Worm (Caenorhabditis elegans) whole organism, late embryonic: ENCODE data around the gene K10D11.5.

ENCODE experiments used
- C08G9.2 ChIP-seq: sonication (generic microtip); optimal IDR thresholded peaks from 2 replicates; lab custom pipeline; 2016; ENCODE audit warnings: mild to moderate bottlenecking, missing genetic modification characterization, moderate library complexity, missing compliant biosample characterization
- F13H6.1 ChIP-seq: sonication (generic microtip); optimal IDR thresholded peaks from 2 replicates; lab custom pipeline; 2016; ENCODE audit warnings: missing genetic modification characterization, missing compliant biosample characterization
- K02D7.2 ChIP-seq: sonication (generic microtip); optimal IDR thresholded peaks from 2 replicates; lab custom pipeline; 2017; ENCODE audit warnings: mild to moderate bottlenecking, missing genetic modification characterization, missing compliant biosample characterization
- K09A11.1 ChIP-seq: sonication (generic microtip); optimal IDR thresholded peaks from 2 replicates; lab custom pipeline; 2017; ENCODE audit warnings: antibody characterized with exemption, mild to moderate bottlenecking, missing genetic modification characterization, missing compliant biosample characterization; ENCODE audit not compliant: insufficient read depth
- ahr-1 ChIP-seq: sonication (generic microtip); optimal IDR thresholded peaks from 2 replicates; lab custom pipeline; 2016; ENCODE audit warnings: missing genetic modification characterization, missing compliant biosample characterization
- ama-1 ChIP-seq: fragments of 150-350 bp; optimal IDR thresholded peaks from 2 replicates; lab custom pipeline; 2014
- ceh-19 ChIP-seq: fragments of 200-800 bp; sonication (Bioruptor generic); optimal IDR thresholded peaks from 2 replicates; lab custom pipeline; 2018; ENCODE audit warnings: mild to moderate bottlenecking, missing genetic modification characterization, missing compliant biosample characterization
- ceh-2 ChIP-seq: sonication (generic microtip); optimal IDR thresholded peaks from 2 replicates; lab custom pipeline; 2016; ENCODE audit warnings: missing genotype, missing genetic modification characterization, missing compliant biosample characterization
- ceh-22 ChIP-seq: sonication (generic microtip); optimal IDR thresholded peaks from 2 replicates; lab custom pipeline; 2017; ENCODE audit warnings: missing biosample characterization, missing genetic modification characterization
- ceh-24 ChIP-seq: sonication (generic microtip); optimal IDR thresholded peaks from 2 replicates; lab custom pipeline; 2016; ENCODE audit warnings: mild to moderate bottlenecking, missing genetic modification characterization, missing compliant biosample characterization
- ceh-30 ChIP-seq: fragments of 150-350 bp; optimal IDR thresholded peaks from 2 replicates; lab custom pipeline; 2014; ENCODE audit warnings: missing biosample characterization, missing genetic modification characterization
- ceh-31 ChIP-seq: sonication (generic microtip); optimal IDR thresholded peaks from 2 replicates; lab custom pipeline; 2016; ENCODE audit warnings: missing genetic modification characterization, missing compliant biosample characterization
- dmd-4 ChIP-seq: sonication (generic microtip); optimal IDR thresholded peaks from 2 replicates; lab custom pipeline; 2016; ENCODE audit warnings: borderline replicate concordance, missing genetic modification characterization, missing compliant biosample characterization
- dve-1 ChIP-seq: sonication (generic microtip); optimal IDR thresholded peaks from 2 replicates; lab custom pipeline; 2017; ENCODE audit warnings: antibody characterized with exemption, mild to moderate bottlenecking, missing genetic modification characterization, missing compliant biosample characterization
- elt-2 ChIP-seq: sonication (generic microtip); optimal IDR thresholded peaks from 2 replicates; lab custom pipeline; 2016; ENCODE audit warnings: missing genetic modification reagents, missing genetic modification characterization, missing compliant biosample characterization
- elt-4 ChIP-seq: sonication (generic microtip); optimal IDR thresholded peaks from 2 replicates; lab custom pipeline; 2016; ENCODE audit warnings: missing genetic modification characterization, missing compliant biosample characterization
- ets-4 ChIP-seq: sonication (generic microtip); optimal IDR thresholded peaks from 2 replicates; lab custom pipeline; 2016; ENCODE audit warnings: missing genetic modification characterization, missing compliant biosample characterization
- eyg-1 ChIP-seq: sonication (generic microtip); optimal IDR thresholded peaks from 2 replicates; lab custom pipeline; 2016; ENCODE audit warnings: missing genotype, missing genetic modification characterization, missing compliant biosample characterization
- fax-1 ChIP-seq: sonication (generic microtip); optimal IDR thresholded peaks from 2 replicates; lab custom pipeline; 2016; ENCODE audit warnings: missing genotype, missing genetic modification characterization, missing compliant biosample characterization
- gmeb-2 ChIP-seq: sonication (generic microtip); optimal IDR thresholded peaks from 2 replicates; lab custom pipeline; 2016; ENCODE audit warnings: missing genetic modification characterization, inconsistent platforms, missing compliant biosample characterization
- hlh-13 ChIP-seq: fragments of 200-800 bp; sonication (Bioruptor generic); optimal IDR thresholded peaks from 2 replicates; lab custom pipeline; 2018; ENCODE audit warnings: mild to moderate bottlenecking, missing genetic modification characterization, missing compliant biosample characterization
- hlh-15 ChIP-seq: sonication (generic microtip); optimal IDR thresholded peaks from 2 replicates; lab custom pipeline; 2016; ENCODE audit warnings: missing genetic modification characterization, missing compliant biosample characterization
- hlh-6 ChIP-seq: sonication (generic microtip); optimal IDR thresholded peaks from 2 replicates; lab custom pipeline; 2016; ENCODE audit warnings: missing genotype, missing genetic modification characterization, missing compliant biosample characterization
- hlh-8 ChIP-seq: sonication (generic microtip); optimal IDR thresholded peaks from 2 replicates; lab custom pipeline; 2016; ENCODE audit warnings: missing genotype, missing genetic modification characterization, missing compliant biosample characterization
- lim-6 ChIP-seq: sonication (generic microtip); optimal IDR thresholded peaks from 2 replicates; lab custom pipeline; 2016; ENCODE audit warnings: missing genetic modification characterization, missing compliant biosample characterization
- madf-2 ChIP-seq: sonication (generic microtip); optimal IDR thresholded peaks from 2 replicates; lab custom pipeline; 2017; ENCODE audit warnings: missing genetic modification characterization, missing compliant biosample characterization
- mec-3 ChIP-seq: sonication (generic microtip); optimal IDR thresholded peaks from 2 replicates; lab custom pipeline; 2016; ENCODE audit warnings: borderline replicate concordance, missing genetic modification characterization, missing compliant biosample characterization
- nfya-1 ChIP-seq: sonication (generic microtip); optimal IDR thresholded peaks from 2 replicates; lab custom pipeline; 2017; ENCODE audit warnings: missing genetic modification characterization, mild to moderate bottlenecking, missing compliant biosample characterization, antibody characterized with exemption, moderate library complexity
- nhr-232 ChIP-seq: sonication (generic microtip); optimal IDR thresholded peaks from 2 replicates; lab custom pipeline; 2016; ENCODE audit warnings: missing genetic modification characterization, missing compliant biosample characterization
- odd-2 ChIP-seq: sonication (generic microtip); optimal IDR thresholded peaks from 2 replicates; lab custom pipeline; 2017; ENCODE audit warnings: antibody characterized with exemption, mild to moderate bottlenecking, missing genetic modification characterization, missing compliant biosample characterization
- pha-2 ChIP-seq: sonication (generic microtip); optimal IDR thresholded peaks from 2 replicates; lab custom pipeline; 2017; ENCODE audit warnings: mild to moderate bottlenecking, missing genetic modification characterization, missing compliant biosample characterization
- pha-4 ChIP-seq: fragments of 150-350 bp; optimal IDR thresholded peaks from 2 replicates; lab custom pipeline; 2018; ENCODE audit warnings: missing biosample characterization, missing genetic modification reagents, missing genetic modification characterization
- pqm-1 ChIP-seq: sonication (generic microtip); optimal IDR thresholded peaks from 2 replicates; lab custom pipeline; 2016; ENCODE audit warnings: missing genetic modification characterization, missing compliant biosample characterization
- pros-1 ChIP-seq: fragments of 150-350 bp; optimal IDR thresholded peaks from 2 replicates; lab custom pipeline; 2014; ENCODE audit warnings: missing biosample characterization, missing genetic modification reagents, missing genetic modification characterization
- ref-2 ChIP-seq: sonication (generic microtip); optimal IDR thresholded peaks from 2 replicates; lab custom pipeline; 2016; ENCODE audit warnings: missing genetic modification characterization, missing compliant biosample characterization
- rnt-1 ChIP-seq: sonication (generic microtip); optimal IDR thresholded peaks from 2 replicates; lab custom pipeline; 2016; ENCODE audit warnings: missing genetic modification characterization, missing compliant biosample characterization
- sdc-2 ChIP-seq: sonication (generic microtip); optimal IDR thresholded peaks from 2 replicates; lab custom pipeline; 2016; ENCODE audit warnings: missing genotype, missing genetic modification characterization, missing compliant biosample characterization
- sox-2 ChIP-seq: fragments of 200-800 bp; sonication (Bioruptor generic); IDR thresholded peaks from 2 replicates; pipeline ENCODE4 v1.3.6; 2022; ENCODE audit warnings: missing genetic modification reagents, missing genetic modification characterization, missing compliant biosample characterization
- sox-4 ChIP-seq: sonication (generic microtip); optimal IDR thresholded peaks from 2 replicates; lab custom pipeline; 2017; ENCODE audit warnings: mild to moderate bottlenecking, missing genetic modification characterization, inconsistent platforms, missing compliant biosample characterization
- tbx-2 ChIP-seq: sonication (generic microtip); optimal IDR thresholded peaks from 2 replicates; lab custom pipeline; 2016; ENCODE audit warnings: missing genetic modification characterization, missing compliant biosample characterization
- tbx-7 ChIP-seq: sonication (generic microtip); optimal IDR thresholded peaks from 2 replicates; lab custom pipeline; 2016; ENCODE audit warnings: missing genotype, missing genetic modification characterization, missing compliant biosample characterization
- unc-3 ChIP-seq, 2 experiments: fragments of 200-800 bp in 1 of 2; sonication (Bioruptor generic) in 1 of 2; sonication (generic microtip) in 1 of 2; conservative IDR thresholded peaks in 1 of 2; optimal IDR thresholded peaks in 1 of 2; 2 replicates each; pipeline versions ENCODE4 v1.3.6 to Lab custom; 2016 to 2022; ENCODE audit warnings: missing compliant biosample characterization in 2 of 2, missing genetic modification characterization in 2 of 2, missing genetic modification reagents in 1 of 2
- unc-42 ChIP-seq: sonication (generic microtip); optimal IDR thresholded peaks from 2 replicates; lab custom pipeline; 2016; ENCODE audit warnings: missing genotype, missing genetic modification characterization, missing compliant biosample characterization
- unc-55 ChIP-seq: sonication (generic microtip); optimal IDR thresholded peaks from 2 replicates; lab custom pipeline; 2017; ENCODE audit warnings: missing biosample characterization, missing genetic modification reagents, missing genetic modification characterization

K10D11.5 gene

DNA sequence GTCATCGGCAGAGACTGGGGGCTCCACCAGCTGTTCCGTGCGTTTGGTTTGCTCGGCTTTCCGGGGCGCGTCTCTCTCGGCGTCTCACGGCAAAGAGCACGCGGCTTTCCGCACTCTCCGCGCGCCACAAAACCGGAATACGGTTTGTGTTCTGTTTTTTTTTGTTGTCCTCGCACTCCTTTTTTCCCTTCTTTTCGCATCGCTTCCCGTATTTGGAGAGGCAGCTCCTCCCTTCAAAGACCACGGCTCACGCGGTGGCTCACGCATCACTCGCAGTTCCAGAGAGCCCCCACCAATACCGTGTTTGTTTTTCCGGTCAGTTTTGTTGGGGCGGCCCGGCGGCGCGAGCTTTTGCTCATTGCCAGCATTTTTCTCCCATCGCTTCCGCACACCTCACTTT is 31.2 kb upstream of the K10D11.5 start:
- TF ChIP-seq fax-1 (tag; lab: Kevin White, UChicago): peak; percentile 57
- TF ChIP-seq sox-2 (GFP tag; lab: Robert Waterston, UW): no peak
- no peak for TF ChIP-seq nfya-1
- no peak for TF ChIP-seq unc-55 (GFP tag; lab: Kevin White, UChicago)
- TF ChIP-seq mec-3: no peak
- TF ChIP-seq madf-2 (tag; lab: Kevin White, UChicago): no peak
- TF ChIP-seq hlh-13 (GFP tag; lab: Kevin White, UChicago): no peak
- TF ChIP-seq C08G9.2 (tag; lab: Kevin White, UChicago): peak; percentile 36
- no peak for TF ChIP-seq ceh-2 (tag; lab: Kevin White, UChicago)
- peak; percentile 54 for TF ChIP-seq hlh-6 (tag; lab: Kevin White, UChicago)
- no peak for TF ChIP-seq dve-1
- peak; percentile 21 for TF ChIP-seq tbx-2 (tag; lab: Kevin White, UChicago)
- TF ChIP-seq elt-4 (tag; lab: Kevin White, UChicago): peak; percentile 55
- no peak for TF ChIP-seq gmeb-2 (tag; lab: Kevin White, UChicago)

- TF ChIP-seq pha-4 (tag; lab: Kevin White, UChicago): no peak
- no peak for TF ChIP-seq tbx-2 (tag; lab: Kevin White, UChicago)
- TF ChIP-seq sox-4 (tag; lab: Kevin White, UChicago): no peak
- TF ChIP-seq gmeb-2 (tag; lab: Kevin White, UChicago): no peak
- TF ChIP-seq C08G9.2 (tag; lab: Kevin White, UChicago): no peak
- TF ChIP-seq pqm-1 (tag; lab: Kevin White, UChicago): no peak
- no peak for TF ChIP-seq fax-1 (tag; lab: Kevin White, UChicago)
- no peak for TF ChIP-seq dve-1
- no peak for TF ChIP-seq pros-1
- TF ChIP-seq ahr-1 (tag; lab: Kevin White, UChicago): no peak
- TF ChIP-seq eyg-1 (tag; lab: Kevin White, UChicago): no peak
- no peak for TF ChIP-seq ets-4 (tag; lab: Kevin White, UChicago)
- TF ChIP-seq ceh-30 (tag; lab: Kevin White, UChicago): no peak
- TF ChIP-seq rnt-1: no peak
- no peak for TF ChIP-seq lim-6 (tag; lab: Kevin White, UChicago)
- TF ChIP-seq odd-2 (tag; lab: Kevin White, UChicago): no peak
- no peak for TF ChIP-seq ref-2 (tag; lab: Kevin White, UChicago)
These were observed 29.4 kb upstream of the K10D11.5 start for ce11 chrIV:13021006-13021405.

- no peak for TF ChIP-seq sox-2 (GFP tag; lab: Robert Waterston, UW)
- peak; percentile 82 for TF ChIP-seq unc-42 (tag; lab: Kevin White, UChicago)
- no peak for TF ChIP-seq K09A11.1 (tag; lab: Kevin White, UChicago)
- TF ChIP-seq nhr-232: no peak
- TF ChIP-seq sox-4 (tag; lab: Kevin White, UChicago): peak; percentile 16
- TF ChIP-seq elt-4 (tag; lab: Kevin White, UChicago): no peak
These were observed 25.2 kb upstream of the K10D11.5 start for ce11 chrIV:13016820-13017219.

DNA sequence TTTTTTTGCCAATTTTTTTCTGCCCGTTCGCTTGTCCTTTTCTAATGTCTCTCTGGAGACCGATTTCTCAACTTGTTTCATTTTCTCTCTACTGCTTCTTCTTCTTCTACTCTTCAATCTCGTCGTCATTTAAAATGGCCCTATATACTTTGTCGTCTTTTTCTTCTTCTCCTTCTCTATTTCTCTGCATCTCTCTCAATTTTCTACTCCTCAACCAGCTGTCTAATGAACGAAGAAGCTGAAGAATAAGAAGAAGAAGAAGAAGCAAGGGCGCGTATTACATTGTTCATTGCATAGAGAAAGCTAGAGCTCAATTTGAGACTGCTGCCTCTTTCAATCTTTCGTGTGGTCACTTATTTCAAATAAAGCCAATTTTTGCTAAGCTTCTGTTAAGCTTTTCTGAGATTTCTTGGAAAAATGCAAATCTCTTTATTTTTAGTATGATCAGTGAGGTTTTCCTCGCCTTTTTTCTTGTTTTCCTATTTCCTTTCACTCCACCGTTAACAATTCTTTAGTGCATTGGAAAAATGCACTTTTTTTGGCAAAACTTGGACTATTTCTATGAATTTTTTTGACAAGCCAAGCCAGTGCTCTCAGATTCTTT is 24.3 kb upstream of the K10D11.5 start:
- no peak for TF ChIP-seq ceh-22 (tag; lab: Kevin White, UChicago)
- peak; percentile 5 for TF ChIP-seq ceh-19 (GFP tag; lab: Kevin White, UChicago)
- peak; percentile 27 for TF ChIP-seq ceh-31 (tag; lab: Kevin White, UChicago)
- TF ChIP-seq dmd-4 (tag; lab: Kevin White, UChicago): no peak
- peak; percentile 6 for TF ChIP-seq hlh-8
- TF ChIP-seq pha-2 (tag; lab: Kevin White, UChicago): no peak
- no peak for TF ChIP-seq ama-1 (lab: Kevin White, UChicago)
- no peak for TF ChIP-seq hlh-15 (tag; lab: Kevin White, UChicago)
- TF ChIP-seq sox-2 (GFP tag; lab: Robert Waterston, UW): no peak
- no peak for TF ChIP-seq tbx-7
- no peak for TF ChIP-seq K02D7.2 (tag; lab: Kevin White, UChicago)
- no peak for TF ChIP-seq unc-3 (GFP tag; conservative IDR thresholded peaks at IDR 0.05; lab: Robert Waterston, UW)
- no peak for TF ChIP-seq unc-3 (tag; optimal IDR thresholded peaks at IDR 0.05; lab: Kevin White, UChicago)
- no peak for TF ChIP-seq ets-4 (tag; lab: Kevin White, UChicago)
- TF ChIP-seq tbx-2 (tag; lab: Kevin White, UChicago): peak; percentile 35
- no peak for TF ChIP-seq sdc-2
- TF ChIP-seq sox-4 (tag; lab: Kevin White, UChicago): no peak
- TF ChIP-seq F13H6.1 (tag; lab: Kevin White, UChicago): no peak
- TF ChIP-seq ahr-1 (tag; lab: Kevin White, UChicago): no peak
- TF ChIP-seq unc-55 (GFP tag; lab: Kevin White, UChicago): peak; percentile 79
- no peak for TF ChIP-seq gmeb-2 (tag; lab: Kevin White, UChicago)
- no peak for TF ChIP-seq elt-2
- TF ChIP-seq ceh-24: no peak
- peak; percentile 56 for TF ChIP-seq unc-42 (tag; lab: Kevin White, UChicago)
